Fruit fly (Drosophila melanogaster) whole organism, embryonic: ENCODE measurements around the gene CG10863.
A peak's percentile ranks its signal among the peaks of the same experiment; 100 is the strongest.

ENCODE experiments used
- B-H2 ChIP-seq: fragments of 200-800 bp; sonication (Bioruptor generic); optimal IDR thresholded peaks from 2 replicates; lab custom pipeline; 2018; ENCODE audit warnings: missing biosample characterization, mild to moderate bottlenecking, missing genetic modification characterization
- CG10147 ChIP-seq: fragments of 200-800 bp; sonication (Bioruptor generic); optimal IDR thresholded peaks from 2 replicates; lab custom pipeline; 2019; ENCODE audit warnings: missing biosample characterization, mild to moderate bottlenecking, missing genetic modification characterization, moderate library complexity
- CG1024 ChIP-seq: fragments of 200-800 bp; sonication (Bioruptor generic); IDR thresholded peaks from 2 replicates; pipeline ENCODE4 v1.3.6; 2022; ENCODE audit warnings: missing biosample characterization, missing genetic modification characterization
- CG12299 ChIP-seq: fragments of 200-800 bp; sonication (Bioruptor generic); optimal IDR thresholded peaks from 2 replicates; lab custom pipeline; 2018; ENCODE audit warnings: missing biosample characterization, mild to moderate bottlenecking, missing genetic modification characterization
- CG12744 ChIP-seq: fragments of 200-800 bp; sonication (Bioruptor generic); optimal IDR thresholded peaks from 2 replicates; lab custom pipeline; 2016; ENCODE audit warnings: missing biosample characterization, missing genetic modification characterization
- CG12942 ChIP-seq: fragments of 200-800 bp; sonication (Bioruptor generic); optimal IDR thresholded peaks from 3 replicates; lab custom pipeline; 2016; ENCODE audit warnings: missing biosample characterization, missing genetic modification characterization
- CG13624 ChIP-seq: fragments of 200-800 bp; sonication (Bioruptor generic); optimal IDR thresholded peaks from 2 replicates; lab custom pipeline; 2016; ENCODE audit warnings: missing biosample characterization, missing genetic modification characterization
- CG13775 ChIP-seq: fragments of 200-800 bp; sonication (Bioruptor generic); optimal IDR thresholded peaks from 3 replicates; lab custom pipeline; 2017; ENCODE audit warnings: missing biosample characterization, mild to moderate bottlenecking, missing genetic modification characterization
- CG14050 ChIP-seq: fragments of 200-800 bp; sonication (Bioruptor generic); IDR thresholded peaks from 3 replicates; pipeline ENCODE4 v1.3.6; 2022; ENCODE audit warnings: missing biosample characterization, missing genetic modification characterization
- CG1647 ChIP-seq: fragments of 200-800 bp; sonication (Bioruptor generic); optimal IDR thresholded peaks from 3 replicates; lab custom pipeline; 2016; ENCODE audit warnings: missing biosample characterization, missing genetic modification characterization
- CG17361 ChIP-seq: fragments of 200-800 bp; sonication (Bioruptor generic); IDR thresholded peaks from 3 replicates; pipeline ENCODE4 v1.3.6; 2022; ENCODE audit warnings: missing biosample characterization, missing genetic modification characterization
- CG17802 ChIP-seq: fragments of 200-800 bp; sonication (Bioruptor generic); optimal IDR thresholded peaks from 2 replicates; lab custom pipeline; 2018; ENCODE audit warnings: missing biosample characterization, mild to moderate bottlenecking, missing genetic modification characterization, moderate library complexity
- CG2678 ChIP-seq: fragments of 200-800 bp; sonication (Bioruptor generic); optimal IDR thresholded peaks from 3 replicates; lab custom pipeline; 2019; ENCODE audit warnings: missing biosample characterization, mild to moderate bottlenecking, missing genetic modification characterization, moderate library complexity
- CG32532 ChIP-seq: fragments of 200-800 bp; sonication (Bioruptor generic); IDR thresholded peaks from 2 replicates; pipeline ENCODE4 v1.3.6; 2022; ENCODE audit warnings: missing biosample characterization, missing genetic modification characterization
- CG3847 ChIP-seq: fragments of 200-800 bp; sonication (Bioruptor generic); IDR thresholded peaks from 2 replicates; pipeline ENCODE4 v1.3.6; 2022; ENCODE audit warnings: missing biosample characterization, missing genetic modification characterization
- CG4404 ChIP-seq: fragments of 200-800 bp; sonication (Bioruptor generic); IDR thresholded peaks from 2 replicates; pipeline ENCODE4 v1.3.6; 2022; ENCODE audit warnings: missing biosample characterization, missing genetic modification characterization
- CG6791 ChIP-seq: fragments of 200-800 bp; sonication (Bioruptor generic); IDR thresholded peaks from 3 replicates; pipeline ENCODE4 v1.3.6; 2022; ENCODE audit warnings: missing biosample characterization, missing genetic modification characterization; ENCODE audit not compliant: partially characterized antibody
- CG8478 ChIP-seq: fragments of >200 bp; optimal IDR thresholded peaks from 2 replicates; lab custom pipeline; 2018
- Eip74EF ChIP-seq, 2 experiments: fragments of 200-800 bp in 1 of 2; fragments of >200 bp in 1 of 2; sonication (Bioruptor generic) in 1 of 2; optimal IDR thresholded peaks; 2 replicates each; lab custom pipeline; 2017 to 2019; ENCODE audit warnings: missing biosample characterization in 2 of 2, missing genetic modification characterization in 2 of 2, mild to moderate bottlenecking in 1 of 2, moderate library complexity in 1 of 2
- GATAe ChIP-seq: fragments of 200-800 bp; sonication (Bioruptor generic); conservative IDR thresholded peaks from 2 replicates; pipeline ENCODE4 v1.3.6; 2022; ENCODE audit warnings: missing biosample characterization, missing genetic modification characterization
- HLH4C ChIP-seq: fragments of 200-800 bp; sonication (Bioruptor generic); IDR thresholded peaks from 3 replicates; pipeline ENCODE4 v1.3.6; 2022; ENCODE audit warnings: missing biosample characterization, missing genetic modification characterization; ENCODE audit not compliant: partially characterized antibody
- Lim3 ChIP-seq: fragments of 200-800 bp; sonication (Bioruptor generic); IDR thresholded peaks from 2 replicates; pipeline ENCODE4 v1.3.6; 2022; ENCODE audit warnings: missing biosample characterization, missing genetic modification characterization
- MESR4 ChIP-seq: fragments of 200-800 bp; sonication (Bioruptor generic); optimal IDR thresholded peaks from 2 replicates; lab custom pipeline; 2018; ENCODE audit warnings: missing biosample characterization, mild to moderate bottlenecking, missing genetic modification characterization, moderate library complexity
- Mad ChIP-seq: fragments of 200-800 bp; sonication (Bioruptor generic); optimal IDR thresholded peaks from 2 replicates; lab custom pipeline; 2016; ENCODE audit warnings: missing biosample characterization, missing genetic modification characterization
- Myb ChIP-seq: fragments of 200-800 bp; sonication (Bioruptor generic); optimal IDR thresholded peaks from 2 replicates; lab custom pipeline; 2016; ENCODE audit warnings: missing biosample characterization, missing genetic modification characterization
- NC2β ChIP-seq: fragments of 200-800 bp; sonication (Bioruptor generic); optimal IDR thresholded peaks from 2 replicates; lab custom pipeline; 2016; ENCODE audit warnings: missing biosample characterization, missing genetic modification characterization
- Nf-YA ChIP-seq: fragments of 200-800 bp; sonication (Bioruptor generic); IDR thresholded peaks from 2 replicates; pipeline ENCODE4 v1.3.6; 2022; ENCODE audit warnings: missing biosample characterization, missing genetic modification characterization
- Nf-YC ChIP-seq: fragments of 200-800 bp; optimal IDR thresholded peaks from 3 replicates; lab custom pipeline; 2019; ENCODE audit warnings: missing biosample characterization, mild to moderate bottlenecking, missing genetic modification characterization, moderate library complexity
- Oaz ChIP-seq: fragments of 200-800 bp; sonication (Bioruptor generic); IDR thresholded peaks from 2 replicates; pipeline ENCODE4 v1.3.6; 2022; ENCODE audit warnings: missing biosample characterization, missing genetic modification characterization
- Sry-δ ChIP-seq: fragments of 200-800 bp; sonication (Bioruptor generic); optimal IDR thresholded peaks from 2 replicates; lab custom pipeline; 2016; ENCODE audit warnings: missing biosample characterization, missing genetic modification characterization
- Stat92E ChIP-seq, 3 experiments: fragments of >200 bp in 2 of 3; fragments of 200-800 bp in 1 of 3; sonication (Bioruptor generic) in 1 of 3; optimal IDR thresholded peaks; 2 replicates each; lab custom pipeline; 2017 to 2019; ENCODE audit warnings: missing biosample characterization in 3 of 3, missing genetic modification characterization in 3 of 3, mild to moderate bottlenecking in 1 of 3, moderate library complexity in 1 of 3
- ab ChIP-seq: fragments of 200-800 bp; sonication (Bioruptor generic); optimal IDR thresholded peaks from 2 replicates; lab custom pipeline; 2016; ENCODE audit warnings: missing biosample characterization, missing genetic modification characterization
- ewg ChIP-seq: fragments of 200-800 bp; sonication (Bioruptor generic); optimal IDR thresholded peaks from 3 replicates; lab custom pipeline; 2017; ENCODE audit warnings: mild to moderate bottlenecking, missing biosample characterization, missing genetic modification reagents, missing genetic modification characterization
- fru ChIP-seq: fragments of >200 bp; optimal IDR thresholded peaks from 2 replicates; lab custom pipeline; 2017
- gem ChIP-seq: fragments of 200-800 bp; sonication (Bioruptor generic); optimal IDR thresholded peaks from 2 replicates; lab custom pipeline; 2019; ENCODE audit warnings: missing biosample characterization, mild to moderate bottlenecking, missing genetic modification characterization, moderate library complexity
- hbn ChIP-seq: fragments of 200-800 bp; sonication (Bioruptor generic); IDR thresholded peaks from 2 replicates; pipeline ENCODE4 v1.3.6; 2022; ENCODE audit warnings: missing biosample characterization, missing genetic modification characterization; ENCODE audit not compliant: partially characterized antibody
- hth ChIP-seq: fragments of >200 bp; optimal IDR thresholded peaks from 2 replicates; lab custom pipeline; 2017; ENCODE audit warnings: inconsistent platforms
- ind ChIP-seq: fragments of 200-800 bp; sonication (Bioruptor generic); optimal IDR thresholded peaks from 3 replicates; lab custom pipeline; 2016; ENCODE audit warnings: missing biosample characterization, missing genetic modification characterization
- knrl ChIP-seq: fragments of 200-800 bp; sonication (Bioruptor generic); IDR thresholded peaks from 3 replicates; pipeline ENCODE4 v1.3.6; 2022; ENCODE audit warnings: missing biosample characterization, missing genetic modification characterization; ENCODE audit not compliant: partially characterized antibody
- luna ChIP-seq: fragments of 200-800 bp; sonication (Bioruptor generic); optimal IDR thresholded peaks from 2 replicates; lab custom pipeline; 2016; ENCODE audit warnings: missing biosample characterization, missing genetic modification characterization
- nom ChIP-seq: fragments of 200-800 bp; sonication (Bioruptor generic); optimal IDR thresholded peaks from 2 replicates; lab custom pipeline; 2017; ENCODE audit warnings: missing biosample characterization, missing genetic modification characterization, mild to moderate bottlenecking, moderate library complexity, missing genetic modification reagents
- peb ChIP-seq: fragments of 200-800 bp; sonication (Bioruptor generic); IDR thresholded peaks from 2 replicates; pipeline ENCODE4 v1.3.6; 2022; ENCODE audit warnings: missing biosample characterization, missing genetic modification characterization
- pita ChIP-seq: fragments of 200-800 bp; sonication (Bioruptor generic); optimal IDR thresholded peaks from 2 replicates; lab custom pipeline; 2017; ENCODE audit warnings: missing biosample characterization, mild to moderate bottlenecking, missing genetic modification characterization
- pum ChIP-seq: fragments of 200-800 bp; sonication (Bioruptor generic); optimal IDR thresholded peaks from 2 replicates; lab custom pipeline; 2016; ENCODE audit warnings: missing biosample characterization, missing genetic modification characterization
- pzg ChIP-seq: fragments of 200-800 bp; sonication (Bioruptor generic); optimal IDR thresholded peaks from 3 replicates; lab custom pipeline; 2018; ENCODE audit warnings: missing biosample characterization, mild to moderate bottlenecking, missing genetic modification characterization, moderate library complexity
- schlank ChIP-seq: fragments of 200-800 bp; sonication (Bioruptor generic); optimal IDR thresholded peaks from 2 replicates; lab custom pipeline; 2018; ENCODE audit warnings: missing biosample characterization, mild to moderate bottlenecking, missing genetic modification characterization
- ssp ChIP-seq: fragments of 200-800 bp; sonication (Bioruptor generic); IDR thresholded peaks from 2 replicates; pipeline ENCODE4 v1.3.6; 2022; ENCODE audit warnings: missing biosample characterization, missing genetic modification characterization
- tio ChIP-seq: fragments of 200-800 bp; sonication (Bioruptor generic); optimal IDR thresholded peaks from 2 replicates; lab custom pipeline; 2017; ENCODE audit warnings: missing biosample characterization, missing genetic modification characterization, inconsistent platforms
- wek ChIP-seq: fragments of 200-800 bp; sonication (Bioruptor generic); optimal IDR thresholded peaks from 3 replicates; lab custom pipeline; 2018; ENCODE audit warnings: missing biosample characterization, mild to moderate bottlenecking, missing genetic modification characterization, moderate library complexity

Gene CG10863

DNA sequence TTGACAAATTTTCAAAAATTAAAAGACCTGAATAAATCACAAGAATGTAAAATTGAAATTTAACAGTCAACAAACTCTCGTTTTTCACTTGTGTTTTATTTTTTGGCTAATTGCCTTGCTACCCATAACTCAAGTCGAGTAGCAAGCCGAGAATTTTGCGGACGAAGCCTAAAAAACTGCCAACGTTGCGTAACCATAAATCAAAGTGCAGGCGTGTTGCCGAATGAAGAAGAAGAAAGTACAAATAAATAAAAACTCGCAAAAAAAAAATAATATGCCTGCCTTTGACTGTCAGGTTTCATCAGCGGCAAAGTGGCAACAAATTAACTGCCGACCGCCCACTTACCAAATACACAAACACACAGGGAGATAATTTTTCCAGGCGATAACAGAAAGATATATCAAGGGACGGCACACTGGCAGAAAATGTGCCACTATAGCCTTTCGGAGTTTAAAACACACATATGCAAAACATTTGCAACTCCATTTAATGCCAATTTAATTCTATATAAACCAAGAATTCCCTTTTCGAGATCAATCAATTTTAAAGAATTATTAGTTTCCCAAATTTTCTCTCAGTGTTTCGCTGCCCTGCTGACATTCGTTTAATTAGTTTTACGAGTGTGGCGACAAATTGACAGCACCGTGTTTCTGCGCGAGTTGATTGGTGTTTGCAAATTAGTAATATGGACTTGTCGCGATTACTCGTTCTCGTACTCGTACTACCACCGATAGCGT, 13.9 kb downstream of the CG10863 start (continued):
- TF ChIP-seq luna (GFP tag; lab: Kevin White, UChicago) = peak; percentile 59
- TF ChIP-seq wek (GFP tag; lab: Kevin White, UChicago) = peak; percentile 56
- 0 out of 2 replicates have a peak, but pooled peaks have one; percentile 20 for TF ChIP-seq peb (GFP tag; lab: Robert Waterston, UW)
- peak; percentile 77 for TF ChIP-seq CG12744 (GFP tag; lab: Kevin White, UChicago)
- peak; percentile 95 for TF ChIP-seq B-H2
- peak; percentile 62 for TF ChIP-seq ewg (GFP tag; lab: Kevin White, UChicago)
- peak; percentile 53 for TF ChIP-seq Mad (GFP tag; lab: Kevin White, UChicago)
- TF ChIP-seq hbn (GFP tag; lab: Robert Waterston, UW) = no peak
- peak; percentile 82 for TF ChIP-seq CG14050 (GFP tag; lab: Robert Waterston, UW)
- peak; percentile 69 for TF ChIP-seq pum (GFP tag; lab: Kevin White, UChicago)
- peak; percentile 95 for TF ChIP-seq CG13624 (GFP tag; lab: Kevin White, UChicago)
- peak; percentile 81 for TF ChIP-seq CG13775 (GFP tag; lab: Kevin White, UChicago)
- peak; percentile 40; the same call in 1 of the 2 replicates for TF ChIP-seq CG1024 (GFP tag; lab: Robert Waterston, UW)
- TF ChIP-seq pzg = peak; percentile 16
- TF ChIP-seq CG17802 = peak; percentile 25
- peak; percentile 79 for TF ChIP-seq CG12942
- TF ChIP-seq knrl (GFP tag; lab: Robert Waterston, UW) = no peak
- peak; percentile 93 for TF ChIP-seq GATAe (GFP tag; lab: Robert Waterston, UW)
- peak; percentile 83 for TF ChIP-seq CG10147
- peak; percentile 78 for TF ChIP-seq ab (GFP tag; lab: Kevin White, UChicago)
- peak; percentile 81 for TF ChIP-seq Lim3 (GFP tag; lab: Robert Waterston, UW)
- peak; percentile 94 for TF ChIP-seq CG2678
- TF ChIP-seq nom (GFP tag; lab: Kevin White, UChicago) = no peak
- peak in 1 of 2 experiments; percentile 37 for TF ChIP-seq Eip74EF (GFP tag; optimal IDR thresholded peaks at IDR 0.05; lab: Kevin White, UChicago)
- TF ChIP-seq Oaz = peak; percentile 86
- no peak for TF ChIP-seq CG8478 (lab: Kevin White, UChicago)
- TF ChIP-seq CG1647 = peak; percentile 82
- TF ChIP-seq Myb (GFP tag; lab: Kevin White, UChicago) = peak; percentile 73
- TF ChIP-seq Nf-YA (GFP tag; lab: Robert Waterston, UW) = peak; percentile 80
- TF ChIP-seq fru = no peak
- peak; percentile 66 for TF ChIP-seq CG4404 (GFP tag; lab: Robert Waterston, UW)
- no peak for TF ChIP-seq CG6791
- no peak for TF ChIP-seq Stat92E (GFP tag; optimal IDR thresholded peaks at IDR 0.05; lab: Kevin White, UChicago)
- TF ChIP-seq Sry-δ (GFP tag; lab: Kevin White, UChicago) = peak; percentile 43
- peak; percentile 70 for TF ChIP-seq CG12299 (tag; lab: Kevin White, UChicago)
- peak; percentile 70; the same call in 2 of the 3 replicates for TF ChIP-seq CG17361 (GFP tag; lab: Robert Waterston, UW)
- peak; percentile 70 for TF ChIP-seq Nf-YC (tag; lab: Kevin White, UChicago)
- TF ChIP-seq NC2β (GFP tag; lab: Kevin White, UChicago) = peak; percentile 74
- TF ChIP-seq CG32532 (GFP tag; lab: Robert Waterston, UW) = peak; percentile 92
- peak; percentile 9 for TF ChIP-seq MESR4 (GFP tag; lab: Kevin White, UChicago)
- peak; percentile 91 for TF ChIP-seq CG3847 (GFP tag; lab: Robert Waterston, UW)
- TF ChIP-seq tio = peak; percentile 79
- peak; percentile 87 for TF ChIP-seq ind
- TF ChIP-seq hth (lab: Kevin White, UChicago) = no peak
- peak; percentile 70 for TF ChIP-seq ssp
- peak; percentile 85 for TF ChIP-seq schlank (tag; lab: Kevin White, UChicago)
- peak; percentile 87 for TF ChIP-seq gem (tag; lab: Kevin White, UChicago)
- TF ChIP-seq HLH4C (GFP tag; lab: Robert Waterston, UW) = no peak
- TF ChIP-seq pita (GFP tag; lab: Kevin White, UChicago) = no peak
